Worm (Caenorhabditis elegans) whole organism, early embryonic: ENCODE results near the gene zipt-7.2.

Source experiments
- B0310.2 ChIP-seq: sonication (generic microtip); optimal IDR thresholded peaks from 2 replicates; lab custom pipeline; 2016; ENCODE audit warnings: mild to moderate bottlenecking, missing genetic modification characterization, missing compliant biosample characterization
- ama-1 ChIP-seq: fragments of 150-350 bp; optimal IDR thresholded peaks from 2 replicates; lab custom pipeline; 2014
- ceh-13 ChIP-seq: fragments of 200-800 bp; sonication (Bioruptor generic); optimal IDR thresholded peaks from 2 replicates; lab custom pipeline; 2018; ENCODE audit warnings: mild to moderate bottlenecking, missing genetic modification characterization, missing compliant biosample characterization
- ceh-36 ChIP-seq: sonication (generic microtip); optimal IDR thresholded peaks from 2 replicates; lab custom pipeline; 2016; ENCODE audit warnings: missing genetic modification characterization, inconsistent platforms, missing compliant biosample characterization
- flt-1 ChIP-seq: fragments of 200-800 bp; sonication (Bioruptor generic); IDR thresholded peaks from 2 replicates; pipeline ENCODE4 v1.3.6; 2022; ENCODE audit warnings: missing genetic modification characterization, missing compliant biosample characterization
- hmg-4 ChIP-seq: fragments of 200-800 bp; sonication (Bioruptor generic); optimal IDR thresholded peaks from 2 replicates; lab custom pipeline; 2018; ENCODE audit warnings: mild to moderate bottlenecking, missing genetic modification characterization, missing compliant biosample characterization
- hnd-1 ChIP-seq: sonication (generic microtip); optimal IDR thresholded peaks from 2 replicates; lab custom pipeline; 2016; ENCODE audit warnings: missing genetic modification characterization, missing compliant biosample characterization
- pes-1 ChIP-seq: fragments of 200-800 bp; sonication (Bioruptor generic); IDR thresholded peaks from 2 replicates; pipeline ENCODE4 v1.3.6; 2022; ENCODE audit warnings: missing genetic modification reagents, missing genetic modification characterization, missing compliant biosample characterization
- scrt-1 ChIP-seq: fragments of 200-800 bp; sonication (Bioruptor generic); IDR thresholded peaks from 2 replicates; pipeline ENCODE4 v1.3.6; 2022; ENCODE audit warnings: missing genetic modification characterization, missing compliant biosample characterization
- sea-1 ChIP-seq: fragments of 200-800 bp; sonication (Bioruptor generic); conservative IDR thresholded peaks from 2 replicates; pipeline ENCODE4 v1.3.6; 2022; ENCODE audit warnings: missing genetic modification characterization, missing compliant biosample characterization
- tbx-37 ChIP-seq: fragments of 200-800 bp; sonication (Bioruptor generic); conservative IDR thresholded peaks from 2 replicates; pipeline ENCODE4 v1.3.6; 2022; ENCODE audit warnings: missing genetic modification reagents, missing genetic modification characterization, missing compliant biosample characterization

DNA sequence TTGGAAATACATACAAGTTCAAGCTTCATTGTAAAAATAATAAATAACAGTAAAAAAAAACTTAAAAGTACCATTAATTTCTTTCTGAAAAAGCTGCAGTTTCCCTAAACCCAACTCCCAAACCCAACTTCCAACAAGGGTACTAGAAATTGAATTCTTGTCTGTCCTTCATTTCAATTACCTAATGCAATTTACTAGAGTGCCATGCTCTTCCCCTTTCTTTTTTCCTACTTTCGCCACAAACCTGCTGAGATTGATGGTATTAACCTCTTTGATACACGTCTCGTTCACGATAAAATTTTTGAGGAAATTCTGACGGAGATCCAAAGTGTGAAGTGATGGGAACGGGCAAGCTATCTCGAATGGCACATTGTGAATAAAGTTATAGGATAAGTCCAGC is 40.2 kb upstream of the zipt-7.2 start:
- no peak for TF ChIP-seq hmg-4 (GFP tag; lab: Kevin White, UChicago)
- TF ChIP-seq ama-1 (lab: Kevin White, UChicago), result no peak
- no peak for TF ChIP-seq pes-1
- TF ChIP-seq ceh-36 (tag; lab: Kevin White, UChicago), result no peak
- TF ChIP-seq sea-1 (GFP tag; lab: Robert Waterston, UW), result no peak
- no peak for TF ChIP-seq tbx-37 (GFP tag; lab: Robert Waterston, UW)
- no peak for TF ChIP-seq B0310.2
- TF ChIP-seq ceh-13 (GFP tag; lab: Kevin White, UChicago), result no peak
- TF ChIP-seq scrt-1 (GFP tag; lab: Robert Waterston, UW), result no peak
- no peak for TF ChIP-seq flt-1
- no peak for TF ChIP-seq hnd-1 (tag; lab: Kevin White, UChicago)
